Fruit fly (Drosophila melanogaster): ENCODE measurements around the gene rudhira.
A peak's percentile ranks its signal among the peaks of the same experiment; 100 is the strongest.

rudhira gene

DNA sequence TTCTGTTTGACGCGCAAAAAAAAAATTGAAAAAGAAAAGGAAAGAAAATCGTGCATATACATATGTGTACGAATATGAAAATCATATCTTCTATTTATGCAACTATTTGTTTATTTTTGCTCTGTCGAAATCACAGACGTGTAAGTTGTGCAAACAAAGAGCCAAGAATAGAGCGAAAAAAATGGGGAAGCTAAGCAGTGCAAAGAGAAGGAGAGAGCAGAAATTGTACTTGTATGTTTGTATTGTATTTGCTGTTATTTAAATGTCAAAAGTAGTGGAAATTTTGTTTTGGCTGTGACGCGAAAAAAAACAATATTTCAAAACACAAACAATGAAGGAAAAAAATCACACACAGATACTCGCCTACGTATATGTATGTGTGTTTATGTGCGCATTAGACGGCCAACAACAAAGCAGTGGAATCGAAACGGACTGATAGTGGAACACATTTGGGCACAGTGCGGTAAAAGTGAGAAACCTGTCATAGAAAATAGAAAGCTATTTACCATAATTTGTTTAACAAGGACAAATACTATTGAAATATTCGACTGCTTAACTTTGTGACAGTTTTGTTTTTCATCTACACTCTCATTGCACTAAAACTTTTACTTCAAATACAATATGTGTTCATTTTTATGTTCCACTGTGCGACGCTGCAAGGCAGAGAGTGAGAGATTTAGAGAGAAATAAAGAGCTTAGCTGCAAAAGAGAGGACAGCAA lies 1.5 kb downstream of the rudhira start:
- TF ChIP-seq esn (GFP tag; optimal IDR thresholded peaks at IDR 0.05) = peak; percentile 94
- TF ChIP-seq CG6276 (GFP tag; optimal IDR thresholded peaks at IDR 0.05) = peak; percentile 97
- TF ChIP-seq Hr39 (GFP tag; optimal IDR thresholded peaks at IDR 0.05) = peak; percentile 91
- peak; percentile 74 for TF ChIP-seq Sox15 (GFP tag; optimal IDR thresholded peaks at IDR 0.05)
- peak; percentile 93 for TF ChIP-seq dac (GFP tag; optimal IDR thresholded peaks at IDR 0.05)
- peak; percentile 70 to 83 for TF ChIP-seq ss (GFP tag; optimal IDR thresholded peaks at IDR 0.05)
- TF ChIP-seq CG8632 (GFP tag; optimal IDR thresholded peaks at IDR 0.05) = peak; percentile 88
- peak; percentile 93 for TF ChIP-seq CG3919 (GFP tag; optimal IDR thresholded peaks at IDR 0.05)
- peak; percentile 93 for TF ChIP-seq acj6 (GFP tag; optimal IDR thresholded peaks at IDR 0.05)
- peak; percentile 95 for TF ChIP-seq CG4318 (GFP tag; optimal IDR thresholded peaks at IDR 0.05)
- TF ChIP-seq CG34406 (GFP tag; optimal IDR thresholded peaks at IDR 0.05) = peak; percentile 90
- TF ChIP-seq Smox (GFP tag; optimal IDR thresholded peaks at IDR 0.05) = peak; percentile 91
- TF ChIP-seq net (GFP tag; optimal IDR thresholded peaks at IDR 0.05) = peak; percentile 95
- TF ChIP-seq Hr38 (GFP tag; optimal IDR thresholded peaks at IDR 0.05) = peak; percentile 60
- peak; percentile 92 for TF ChIP-seq CG10631 (GFP tag; optimal IDR thresholded peaks at IDR 0.05)
- TF ChIP-seq CG31627 (GFP tag; optimal IDR thresholded peaks at IDR 0.05) = peak; percentile 89
- peak; percentile 82 for TF ChIP-seq CG3032 (tag; optimal IDR thresholded peaks at IDR 0.05)
- TF ChIP-seq CG15336 (GFP tag; IDR thresholded peaks at IDR 0.05) = peak; percentile 99
- TF ChIP-seq spab (GFP tag; optimal IDR thresholded peaks at IDR 0.05) = peak; percentile 77
- TF ChIP-seq dsx (GFP tag; optimal IDR thresholded peaks at IDR 0.05; ENCODE audit: poor library complexity, severe bottlenecking) = peak; percentile 85
- TF ChIP-seq Eip93F (GFP tag; optimal IDR thresholded peaks at IDR 0.05) = peak; percentile 60
- peak; percentile 77 for TF ChIP-seq CG6808 (GFP tag; optimal IDR thresholded peaks at IDR 0.05)
- TF ChIP-seq eg (GFP tag; IDR thresholded peaks at IDR 0.05) = peak; percentile 98
- peak; percentile 95 for TF ChIP-seq Gug (GFP tag; IDR thresholded peaks at IDR 0.05)
- peak; percentile 98 for TF ChIP-seq Eip78C (GFP tag)
- TF ChIP-seq cyc (GFP tag; optimal IDR thresholded peaks at IDR 0.05) = peak; percentile 87
- TF ChIP-seq CG6163 (GFP tag; IDR thresholded peaks at IDR 0.05) = peak; percentile 96
- TF ChIP-seq Sox14 (GFP tag; optimal IDR thresholded peaks at IDR 0.05) = peak; percentile 96
- peak; percentile 92 for TF ChIP-seq vri (GFP tag; optimal IDR thresholded peaks at IDR 0.05)
- peak; percentile 94 for TF ChIP-seq lz (GFP tag; optimal IDR thresholded peaks at IDR 0.05)
- TF ChIP-seq topi (GFP tag; optimal IDR thresholded peaks at IDR 0.05) = peak; percentile 93
- TF ChIP-seq salr (GFP tag; optimal IDR thresholded peaks at IDR 0.05) = peak; percentile 67 to 91
- TF ChIP-seq CG6792 (GFP tag; optimal IDR thresholded peaks at IDR 0.05) = peak; percentile 92
- TF ChIP-seq CG11902 (GFP tag; optimal IDR thresholded peaks at IDR 0.05) = peak; percentile 68
- TF ChIP-seq OdsH (GFP tag; optimal IDR thresholded peaks at IDR 0.05) = peak; percentile 95
- peak; percentile 97 for TF ChIP-seq CG32006 (GFP tag; optimal IDR thresholded peaks at IDR 0.05)
- peak; percentile 95 for TF ChIP-seq Met (GFP tag; optimal IDR thresholded peaks at IDR 0.05)
- TF ChIP-seq Sox102F (GFP tag; optimal IDR thresholded peaks at IDR 0.05) = peak; percentile 94
- peak; percentile 98 for TF ChIP-seq CG8119 (GFP tag; IDR thresholded peaks at IDR 0.05)
- TF ChIP-seq Blimp-1 (GFP tag; optimal IDR thresholded peaks at IDR 0.05) = peak; percentile 59
- peak; percentile 85 for TF ChIP-seq Ets21C (GFP tag; optimal IDR thresholded peaks at IDR 0.05)
- TF ChIP-seq svp (GFP tag) = peak; percentile 96
- TF ChIP-seq CG9139 (GFP tag; optimal IDR thresholded peaks at IDR 0.05) = peak; percentile 48
- TF ChIP-seq CG8319 (GFP tag; optimal IDR thresholded peaks at IDR 0.05) = peak; percentile 84
- TF ChIP-seq fd85E (GFP tag; optimal IDR thresholded peaks at IDR 0.05) = peak; percentile 66
- peak; percentile 95 for TF ChIP-seq achi (GFP tag; optimal IDR thresholded peaks at IDR 0.05)
- TF ChIP-seq CG6854 (GFP tag; optimal IDR thresholded peaks at IDR 0.05) = peak; percentile 73
- TF ChIP-seq Lpt (GFP tag; optimal IDR thresholded peaks at IDR 0.05) = peak; percentile 96
- TF ChIP-seq CG1621 (tag; optimal IDR thresholded peaks at IDR 0.05) = peak; percentile 87
- TF ChIP-seq CG16779 (tag; optimal IDR thresholded peaks at IDR 0.05) = peak; percentile 87
- peak; percentile 68 for TF ChIP-seq fkh (GFP tag; optimal IDR thresholded peaks at IDR 0.05)

Measured in whole organism, prepupa.